Worm (Caenorhabditis elegans) whole organism, L2 larva: ENCODE results near the gene ins-7.

Experiments used
- unc-39 ChIP-seq: fragments of 150-350 bp; optimal IDR thresholded peaks from 2 replicates; lab custom pipeline; 2014; ENCODE audit warnings: missing biosample characterization, missing genetic modification characterization
- zag-1 ChIP-seq: fragments of 150-350 bp; optimal IDR thresholded peaks from 2 replicates; lab custom pipeline; 2014; ENCODE audit warnings: missing biosample characterization, missing genetic modification characterization

ce11 chrIV:9723185-9723584 is 40.5 kb upstream of the ins-7 start:
- TF ChIP-seq zag-1 (tag; lab: Kevin White, UChicago) = no peak
- TF ChIP-seq unc-39 (tag; lab: Kevin White, UChicago) = no peak
